Worm (Caenorhabditis elegans) whole organism, midembryonic: ENCODE data around the gene Y54G9A.5.

Experiments
- T22C8.4 ChIP-seq: fragments of 200-800 bp; sonication (Bioruptor generic); IDR thresholded peaks from 2 replicates; pipeline ENCODE4 v1.3.6; 2022; ENCODE audit warnings: missing genetic modification characterization, missing compliant biosample characterization
- cog-1 ChIP-seq: sonication (generic microtip); optimal IDR thresholded peaks from 2 replicates; lab custom pipeline; 2016; ENCODE audit warnings: missing genetic modification characterization, missing compliant biosample characterization
- flt-1 ChIP-seq: fragments of 200-800 bp; sonication (Bioruptor generic); IDR thresholded peaks from 2 replicates; pipeline ENCODE4 v1.3.6; 2022; ENCODE audit warnings: missing genetic modification characterization, missing compliant biosample characterization
- klf-2 ChIP-seq: fragments of 200-800 bp; sonication (Bioruptor generic); conservative IDR thresholded peaks from 2 replicates; pipeline ENCODE4 v1.3.6; 2022; ENCODE audit warnings: missing genetic modification reagents, missing genetic modification characterization, missing compliant biosample characterization
- med-1 ChIP-seq: sonication (generic microtip); optimal IDR thresholded peaks from 2 replicates; lab custom pipeline; 2017; ENCODE audit warnings: missing genetic modification characterization, mild to moderate bottlenecking, missing compliant biosample characterization, antibody characterized with exemption, missing genetic modification reagents; ENCODE audit not compliant: insufficient read depth
- ref-1 ChIP-seq: fragments of 200-800 bp; sonication (Bioruptor generic); conservative IDR thresholded peaks from 2 replicates; pipeline ENCODE4 v1.3.6; 2022; ENCODE audit warnings: missing genetic modification reagents, missing genetic modification characterization, missing compliant biosample characterization
- tab-1 ChIP-seq: fragments of 200-800 bp; sonication (Bioruptor generic); IDR thresholded peaks from 2 replicates; pipeline ENCODE4 v1.3.6; 2022; ENCODE audit warnings: missing genetic modification characterization, missing compliant biosample characterization
- ztf-23 ChIP-seq: fragments of 200-800 bp; sonication (Bioruptor generic); IDR thresholded peaks from 2 replicates; pipeline ENCODE4 v1.3.6; 2022; ENCODE audit warnings: missing genetic modification reagents, missing genetic modification characterization, missing compliant biosample characterization
- ztf-29 ChIP-seq: fragments of 200-800 bp; sonication (Bioruptor generic); IDR thresholded peaks from 2 replicates; pipeline ENCODE4 v1.3.6; 2022; ENCODE audit warnings: missing genetic modification reagents, missing genetic modification characterization, missing compliant biosample characterization

Y54G9A.5 gene

ce11 chrII:13750128-13750527, 27.3 kb downstream of the Y54G9A.5 start:
- no peak for TF ChIP-seq klf-2 (GFP tag; lab: Robert Waterston, UW)
- no peak for TF ChIP-seq T22C8.4 (GFP tag; lab: Robert Waterston, UW)
- no peak for TF ChIP-seq ref-1 (GFP tag; lab: Robert Waterston, UW)
- TF ChIP-seq ztf-23: no peak
- TF ChIP-seq med-1 (GFP tag; lab: Kevin White, UChicago): no peak
- TF ChIP-seq ztf-29: no peak
- no peak for TF ChIP-seq cog-1 (tag; lab: Kevin White, UChicago)
- TF ChIP-seq tab-1 (GFP tag; lab: Robert Waterston, UW): no peak
- TF ChIP-seq flt-1 (GFP tag; lab: Robert Waterston, UW): no peak

ce11 chrII:13751030-13751429, 28.2 kb downstream of the Y54G9A.5 start:
- TF ChIP-seq klf-2 (GFP tag; lab: Robert Waterston, UW): no peak
- no peak for TF ChIP-seq ztf-23
- no peak for TF ChIP-seq ref-1 (GFP tag; lab: Robert Waterston, UW)
- no peak for TF ChIP-seq flt-1 (GFP tag; lab: Robert Waterston, UW)
- no peak for TF ChIP-seq cog-1 (tag; lab: Kevin White, UChicago)
- TF ChIP-seq med-1 (GFP tag; lab: Kevin White, UChicago): no peak
- TF ChIP-seq tab-1 (GFP tag; lab: Robert Waterston, UW): no peak
- no peak for TF ChIP-seq ztf-29
- TF ChIP-seq T22C8.4 (GFP tag; lab: Robert Waterston, UW): no peak

ce11 chrII:13752016-13752415, 29.2 kb downstream of the Y54G9A.5 start, which contains the start of gene arrd-14:
TSS of gene arrd-14 (plus strand) at chrII:13752316.
- TF ChIP-seq tab-1 (GFP tag; lab: Robert Waterston, UW): no peak
- TF ChIP-seq ztf-29: no peak
- no peak for TF ChIP-seq flt-1 (GFP tag; lab: Robert Waterston, UW)
- no peak for TF ChIP-seq ref-1 (GFP tag; lab: Robert Waterston, UW)
- TF ChIP-seq klf-2 (GFP tag; lab: Robert Waterston, UW): no peak
- TF ChIP-seq med-1 (GFP tag; lab: Kevin White, UChicago): no peak

- TF ChIP-seq klf-2 (GFP tag; lab: Robert Waterston, UW) (no peak), T22C8.4 (GFP tag; lab: Robert Waterston, UW) (no peak), ref-1 (GFP tag; lab: Robert Waterston, UW) (no peak), ztf-29 (no peak), med-1 (GFP tag; lab: Kevin White, UChicago) (no peak), ztf-23 (no peak), cog-1 (tag; lab: Kevin White, UChicago) (no peak), tab-1 (GFP tag; lab: Robert Waterston, UW) (no peak), flt-1 (GFP tag; lab: Robert Waterston, UW) (no peak)
Observed at ce11 chrII:13756232-13756631, 33.4 kb downstream of the Y54G9A.5 start.

ce11 chrII:13758108-13758507, 35.3 kb downstream of the Y54G9A.5 start, which contains the start of gene arrd-13:
TSS of gene arrd-13 (plus strand) at chrII:13758408.
- TF ChIP-seq T22C8.4 (GFP tag; lab: Robert Waterston, UW): no peak
- TF ChIP-seq tab-1 (GFP tag; lab: Robert Waterston, UW): no peak

ce11 chrII:13763009-13763468, 40.2 kb downstream of the Y54G9A.5 start, which contains the start of gene arrd-11:
TSS of gene arrd-11 (plus strand) at chrII:13763418.
- no peak for TF ChIP-seq flt-1 (GFP tag; lab: Robert Waterston, UW)
- TF ChIP-seq tab-1 (GFP tag; lab: Robert Waterston, UW): no peak
- TF ChIP-seq cog-1 (tag; lab: Kevin White, UChicago): no peak
- TF ChIP-seq ztf-29: no peak

- no peak for TF ChIP-seq cog-1 (tag; lab: Kevin White, UChicago)
- no peak for TF ChIP-seq flt-1 (GFP tag; lab: Robert Waterston, UW)
- no peak for TF ChIP-seq ztf-29
- no peak for TF ChIP-seq T22C8.4 (GFP tag; lab: Robert Waterston, UW)
- TF ChIP-seq ztf-23: no peak
- TF ChIP-seq med-1 (GFP tag; lab: Kevin White, UChicago): no peak
- no peak for TF ChIP-seq tab-1 (GFP tag; lab: Robert Waterston, UW)
- no peak for TF ChIP-seq klf-2 (GFP tag; lab: Robert Waterston, UW)
- TF ChIP-seq ref-1 (GFP tag; lab: Robert Waterston, UW): no peak
Observed at ce11 chrII:13765952-13766351, 43.1 kb downstream of the Y54G9A.5 start, which contains the start of gene arrd-12. TSS of gene arrd-12 (plus strand) at chrII:13766252.

ce11 chrII:13771335-13771734, 48.5 kb downstream of the Y54G9A.5 start, which contains the start of gene C01B9.1:
TSS of gene C01B9.1 (plus strand) at chrII:13771575.
- TF ChIP-seq ztf-29 (no peak), T22C8.4 (GFP tag; lab: Robert Waterston, UW) (no peak), flt-1 (GFP tag; lab: Robert Waterston, UW) (no peak), ref-1 (GFP tag; lab: Robert Waterston, UW) (no peak), ztf-23 (no peak), cog-1 (tag; lab: Kevin White, UChicago) (no peak), klf-2 (GFP tag; lab: Robert Waterston, UW) (no peak), tab-1 (GFP tag; lab: Robert Waterston, UW) (no peak), med-1 (GFP tag; lab: Kevin White, UChicago) (no peak)
